Worm (Caenorhabditis elegans) whole organism, early embryonic: ENCODE results near the gene F11A10.5.

Experiments
- B0310.2 ChIP-seq: sonication (generic microtip); optimal IDR thresholded peaks from 2 replicates; lab custom pipeline; 2016; ENCODE audit warnings: mild to moderate bottlenecking, missing genetic modification characterization, missing compliant biosample characterization
- ama-1 ChIP-seq: fragments of 150-350 bp; optimal IDR thresholded peaks from 2 replicates; lab custom pipeline; 2014
- hnd-1 ChIP-seq: sonication (generic microtip); optimal IDR thresholded peaks from 2 replicates; lab custom pipeline; 2016; ENCODE audit warnings: missing genetic modification characterization, missing compliant biosample characterization
- scrt-1 ChIP-seq: fragments of 200-800 bp; sonication (Bioruptor generic); IDR thresholded peaks from 2 replicates; pipeline ENCODE4 v1.3.6; 2022; ENCODE audit warnings: missing genetic modification characterization, missing compliant biosample characterization
- tbx-37 ChIP-seq: fragments of 200-800 bp; sonication (Bioruptor generic); conservative IDR thresholded peaks from 2 replicates; pipeline ENCODE4 v1.3.6; 2022; ENCODE audit warnings: missing genetic modification reagents, missing genetic modification characterization, missing compliant biosample characterization

ce11 chrIV:12085120-12085519 is 8.8 kb upstream of the F11A10.5 start, which contains the start of gene rbm-34:
- no peak for TF ChIP-seq ama-1 (lab: Kevin White, UChicago)
- no peak for TF ChIP-seq B0310.2 (tag; lab: Kevin White, UChicago)
- no peak for TF ChIP-seq hnd-1 (tag; lab: Kevin White, UChicago)
- TF ChIP-seq tbx-37 (GFP tag; lab: Robert Waterston, UW) = no peak
- TF ChIP-seq scrt-1 (GFP tag; lab: Robert Waterston, UW) = no peak
